Worm (Caenorhabditis elegans) whole organism, L1 larva: ENCODE data around the gene H41C03.2.

Source experiments
- lin-39 ChIP-seq: fragments of 150-350 bp; optimal IDR thresholded peaks from 2 replicates; lab custom pipeline; 2014; ENCODE audit warnings: missing biosample characterization, missing genetic modification reagents, missing genetic modification characterization
- mdl-1 ChIP-seq, 2 experiments: fragments of 150-350 bp; optimal IDR thresholded peaks; 2 replicates each; lab custom pipeline; 2014 to 2017; ENCODE audit warnings: missing biosample characterization in 2 of 2, missing genetic modification characterization in 2 of 2, inconsistent platforms in 1 of 2

DNA sequence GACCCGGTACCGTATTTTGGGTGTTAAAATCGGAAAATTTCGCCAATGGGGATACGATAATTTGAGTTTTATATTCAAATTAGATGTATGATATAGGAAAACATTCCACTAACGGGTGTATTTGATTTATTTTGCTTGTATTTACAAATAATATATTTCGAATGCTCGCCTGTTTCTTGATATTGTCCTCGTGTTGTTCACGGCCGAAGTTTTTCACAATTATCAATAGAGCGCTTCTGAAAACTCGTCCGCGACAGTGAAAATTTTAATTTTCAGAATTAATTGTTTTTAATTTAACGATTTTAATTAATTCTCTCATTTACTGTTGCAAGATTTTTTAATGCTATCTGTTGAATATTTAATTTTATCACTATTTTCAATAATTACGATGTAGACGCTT, 32.3 kb downstream of the H41C03.2 start:
- TF ChIP-seq mdl-1 (tag; optimal IDR thresholded peaks at IDR 0.05; lab: Kevin White, UChicago), result no peak
- no peak for TF ChIP-seq lin-39 (tag; lab: Kevin White, UChicago)
